Fruit fly (Drosophila melanogaster): ENCODE results near the gene CG11722.

dm6 chr3R:10059358-10059757 lies 14.0 kb upstream of the CG11722 start:
- TF ChIP-seq fd85E (GFP tag; optimal IDR thresholded peaks at IDR 0.05), result no peak
- no peak for TF ChIP-seq lz (GFP tag; optimal IDR thresholded peaks at IDR 0.05)
- no peak for TF ChIP-seq CG6276 (GFP tag; optimal IDR thresholded peaks at IDR 0.05)
- TF ChIP-seq acj6 (GFP tag; optimal IDR thresholded peaks at IDR 0.05), result no peak
- TF ChIP-seq CG7368 (GFP tag; optimal IDR thresholded peaks at IDR 0.05), result no peak
- no peak for TF ChIP-seq pdm3 (GFP tag; optimal IDR thresholded peaks at IDR 0.05)
- TF ChIP-seq CG9139 (GFP tag; optimal IDR thresholded peaks at IDR 0.05), result no peak
- TF ChIP-seq spab (GFP tag; optimal IDR thresholded peaks at IDR 0.05), result no peak
- no peak for TF ChIP-seq ss (GFP tag; optimal IDR thresholded peaks at IDR 0.05)
- TF ChIP-seq Gug (GFP tag; IDR thresholded peaks at IDR 0.05), result no peak
- no peak for TF ChIP-seq dac (GFP tag; optimal IDR thresholded peaks at IDR 0.05)
- no peak for TF ChIP-seq Eip93F (GFP tag; optimal IDR thresholded peaks at IDR 0.05)
- no peak for TF ChIP-seq cyc (GFP tag; optimal IDR thresholded peaks at IDR 0.05)

Measured in whole organism, prepupa.